Fruit fly (Drosophila melanogaster): ENCODE data around the gene CG43094.

DNA sequence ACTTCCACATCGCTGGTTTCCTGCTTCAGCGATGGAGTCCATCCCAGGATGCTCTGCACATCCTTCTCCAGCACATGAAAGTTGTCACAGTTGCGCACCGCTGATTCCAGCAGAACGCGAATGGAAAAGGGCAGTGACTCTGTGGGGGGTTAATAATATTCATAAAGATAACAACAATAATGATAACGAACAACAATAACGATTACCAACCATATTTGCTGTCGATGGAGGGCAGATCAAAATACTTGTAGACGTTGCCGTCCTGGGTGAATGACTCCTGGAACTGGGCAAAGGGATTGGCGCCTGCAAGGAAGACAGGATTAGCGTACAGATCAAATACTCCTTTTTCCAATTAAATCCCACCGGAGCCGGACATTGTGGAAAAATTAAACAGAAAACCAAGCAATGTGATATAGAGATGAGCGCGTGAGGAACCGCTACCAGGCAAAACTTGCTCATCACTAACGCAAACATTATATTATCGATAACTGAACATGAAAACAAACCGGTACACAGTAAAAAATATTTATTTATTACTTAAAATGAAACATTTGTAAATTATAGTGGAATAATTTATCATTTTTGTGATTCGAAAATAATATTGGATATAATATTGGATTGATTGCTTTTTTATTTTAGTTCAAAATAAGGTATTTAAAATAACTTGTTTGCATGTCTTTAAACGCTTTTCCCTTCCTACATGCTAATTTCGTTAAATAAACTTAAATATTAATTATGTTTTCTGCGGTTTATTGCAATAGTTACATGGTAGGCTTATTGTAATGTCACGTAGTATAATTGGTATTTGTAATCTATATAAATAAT is 46.4 kb downstream of the CG43094 start, which contains the start of gene Irp-1A:
- TF ChIP-seq Hnf4 (GFP tag; optimal IDR thresholded peaks at IDR 0.05) (no peak), dmrt93B (GFP tag; optimal IDR thresholded peaks at IDR 0.05) (peak; percentile 3), GATAd (GFP tag; optimal IDR thresholded peaks at IDR 0.05) (no peak)
